Worm (Caenorhabditis elegans) whole organism, L4 larva: ENCODE measurements around the gene C27D8.2.

ENCODE experiments used
- jun-1 ChIP-seq: fragments of 150-350 bp; optimal IDR thresholded peaks from 2 replicates; lab custom pipeline; 2014; ENCODE audit warnings: missing biosample characterization, missing genetic modification reagents, missing genetic modification characterization
- ztf-7 ChIP-seq: fragments of 150-350 bp; optimal IDR thresholded peaks from 2 replicates; lab custom pipeline; 2014; ENCODE audit warnings: missing biosample characterization, missing genetic modification characterization

DNA sequence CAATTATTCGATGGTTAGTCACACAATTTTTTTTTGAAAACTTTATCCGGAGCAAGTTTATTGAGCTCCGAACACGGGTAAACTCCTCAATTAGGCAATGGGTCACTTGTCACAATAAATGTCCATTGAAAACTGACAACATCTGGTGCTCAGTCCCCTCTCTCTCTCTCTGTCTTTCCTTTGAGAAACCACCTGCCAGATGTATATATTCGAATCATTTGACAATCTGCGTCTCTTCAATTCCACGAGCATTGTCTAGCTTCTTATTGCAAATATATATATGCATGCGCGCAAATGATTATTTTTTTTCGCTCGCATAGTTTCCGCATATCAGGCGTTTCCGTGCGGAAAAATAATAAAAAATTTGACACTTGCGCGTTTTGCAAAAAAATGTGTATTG is 25.2 kb upstream of the C27D8.2 start:
- TF ChIP-seq jun-1 (tag; lab: Kevin White, UChicago) (no peak), ztf-7 (tag; lab: Kevin White, UChicago) (no peak)
